Worm (Caenorhabditis elegans): ENCODE results near the gene nhr-158.

Gene nhr-158

ce11 chrV:3890761-3891160, 16.8 kb upstream of the nhr-158 start, which contains the start of gene C17E7.9:
C17E7.9 (minus strand) TSS chrV:3890861.
- no peak for TF ChIP-seq daf-19 (GFP tag; conservative IDR thresholded peaks at IDR 0.05)
- TF ChIP-seq daf-16 (GFP tag; optimal IDR thresholded peaks at IDR 0.05) = no peak
- no peak for TF ChIP-seq daf-16 (tag; optimal IDR thresholded peaks at IDR 0.05)
- no peak for TF ChIP-seq dpl-1 (GFP tag; optimal IDR thresholded peaks at IDR 0.05)
- no peak for TF ChIP-seq nhr-237 (tag; optimal IDR thresholded peaks at IDR 0.05)
- no peak for TF ChIP-seq ceh-44 (GFP tag; IDR thresholded peaks at IDR 0.05)
- TF ChIP-seq ceh-82 (tag; optimal IDR thresholded peaks at IDR 0.05) = no peak
- no peak for TF ChIP-seq lir-3 (tag; optimal IDR thresholded peaks at IDR 0.05)
- TF ChIP-seq lin-15B (tag; optimal IDR thresholded peaks at IDR 0.05) = no peak
- TF ChIP-seq F26F4.8 (GFP tag; conservative IDR thresholded peaks at IDR 0.05) = no peak
- TF ChIP-seq lin-38 (GFP tag; IDR thresholded peaks at IDR 0.05) = no peak
- TF ChIP-seq mdl-1 (tag; optimal IDR thresholded peaks at IDR 0.05) = no peak
- no peak for TF ChIP-seq nhr-25 (tag; optimal IDR thresholded peaks at IDR 0.05; ENCODE audit: borderline replicate concordance, insufficient read depth)
- no peak for TF ChIP-seq spr-3 (GFP tag; optimal IDR thresholded peaks at IDR 0.05)
- no peak for TF ChIP-seq pha-4 (GFP tag; IDR thresholded peaks at IDR 0.05)
- TF ChIP-seq pha-4 (tag; optimal IDR thresholded peaks at IDR 0.05) = no peak
- no peak for TF ChIP-seq ztf-7 (tag; optimal IDR thresholded peaks at IDR 0.05)
- TF ChIP-seq saeg-2 (GFP tag; IDR thresholded peaks at IDR 0.05) = no peak
- TF ChIP-seq mes-2 (tag; optimal IDR thresholded peaks at IDR 0.05; ENCODE audit: poor library complexity, severe bottlenecking) = no peak

- TF ChIP-seq ceh-82 (tag; optimal IDR thresholded peaks at IDR 0.05) (no peak), Y75B8A.6 (GFP tag; IDR thresholded peaks at IDR 0.05) (no peak), pqm-1 (tag; optimal IDR thresholded peaks at IDR 0.05) (peak; percentile 61), unc-130 (GFP tag; optimal IDR thresholded peaks at IDR 0.05) (no peak), daf-16 (GFP tag; optimal IDR thresholded peaks at IDR 0.05) (no peak), daf-16 (tag; optimal IDR thresholded peaks at IDR 0.05) (peak; percentile 49), fos-1 (tag; optimal IDR thresholded peaks at IDR 0.05) (no peak), nhr-28 (tag; optimal IDR thresholded peaks at IDR 0.05) (peak; percentile 39)
Measured at ce11 chrV:3889113-3889512, 15.2 kb upstream of the nhr-158 start, which contains the start of gene C17E7.13. C17E7.13 (minus strand) TSS chrV:3889288.

- TF ChIP-seq spr-3 (GFP tag; optimal IDR thresholded peaks at IDR 0.05) (no peak), attf-4 (tag; optimal IDR thresholded peaks at IDR 0.05) (no peak), unc-39 (tag; optimal IDR thresholded peaks at IDR 0.05) (no peak)
Measured at ce11 chrV:3886104-3886503, 12.2 kb upstream of the nhr-158 start, which contains the start of gene nhr-124. nhr-124 (minus strand) TSS chrV:3886204.

- TF ChIP-seq aha-1 (tag) = peak; percentile 90
- TF ChIP-seq ama-1 (optimal IDR thresholded peaks at IDR 0.05) = no peak
- TF ChIP-seq zip-11 (GFP tag; IDR thresholded peaks at IDR 0.05) = no peak
- no peak for TF ChIP-seq nhr-102 (tag; optimal IDR thresholded peaks at IDR 0.05)
Measured at ce11 chrV:3884550-3884949, 10.6 kb upstream of the nhr-158 start.

- TF ChIP-seq dmd-8 (GFP tag; IDR thresholded peaks at IDR 0.05) (no peak), ztf-11 (tag; optimal IDR thresholded peaks at IDR 0.05) (no peak), nhr-28 (tag; optimal IDR thresholded peaks at IDR 0.05) (no peak), php-3 (GFP tag; IDR thresholded peaks at IDR 0.05) (no peak), nhr-102 (tag; optimal IDR thresholded peaks at IDR 0.05) (no peak), egl-43 (GFP tag; IDR thresholded peaks at IDR 0.05) (no peak), fkh-10 (GFP tag; optimal IDR thresholded peaks at IDR 0.05) (no peak), D1046.2 (GFP tag; IDR thresholded peaks at IDR 0.05) (no peak), lsy-2 (tag; optimal IDR thresholded peaks at IDR 0.05) (no peak), ceh-82 (tag; optimal IDR thresholded peaks at IDR 0.05) (no peak), nhr-237 (tag; optimal IDR thresholded peaks at IDR 0.05) (no peak), lin-38 (GFP tag; IDR thresholded peaks at IDR 0.05) (no peak), mxl-3 (GFP tag; optimal IDR thresholded peaks at IDR 0.05) (no peak), ama-1 (optimal IDR thresholded peaks at IDR 0.05) (no peak), fos-1 (tag; optimal IDR thresholded peaks at IDR 0.05) (no peak)
Measured at ce11 chrV:3878223-3878622, 4.3 kb upstream of the nhr-158 start, which contains the start of gene nhr-159. nhr-159 (minus strand) TSS chrV:3878323.

Data from whole organism, L4 larva.